Worm (Caenorhabditis elegans) whole organism, mixed stage, embryonic: ENCODE measurements around the gene fbxa-211.

Experiments used
- ces-1 ChIP-seq: fragments of 150-350 bp; optimal IDR thresholded peaks from 2 replicates; lab custom pipeline; 2014; ENCODE audit warnings: missing biosample characterization, missing genetic modification reagents, missing genetic modification characterization
- drap-1 ChIP-seq: fragments of 200-800 bp; sonication (Bioruptor generic); optimal IDR thresholded peaks from 3 replicates; lab custom pipeline; 2018; ENCODE audit warnings: mild to moderate bottlenecking, missing genetic modification characterization, missing compliant biosample characterization
- elt-3 ChIP-seq: fragments of 150-350 bp; optimal IDR thresholded peaks from 2 replicates; lab custom pipeline; 2014; ENCODE audit warnings: missing biosample characterization, missing genetic modification characterization
- lin-13 ChIP-seq: fragments of 150-350 bp; optimal IDR thresholded peaks from 2 replicates; lab custom pipeline; 2014; ENCODE audit warnings: missing biosample characterization, missing genetic modification characterization
- mab-5 ChIP-seq: fragments of 150-350 bp; optimal IDR thresholded peaks from 2 replicates; lab custom pipeline; 2014; ENCODE audit warnings: missing biosample characterization, missing genetic modification characterization
- mep-1 ChIP-seq: fragments of 150-350 bp; optimal IDR thresholded peaks from 2 replicates; lab custom pipeline; 2017; ENCODE audit warnings: missing biosample characterization, missing genetic modification reagents, missing genetic modification characterization, inconsistent platforms
- mls-2 ChIP-seq: sonication (generic microtip); optimal IDR thresholded peaks from 2 replicates; lab custom pipeline; 2016; ENCODE audit warnings: mild to moderate bottlenecking, missing genetic modification characterization, moderate library complexity, missing compliant biosample characterization
- nhr-12 ChIP-seq: fragments of 150-350 bp; optimal IDR thresholded peaks from 2 replicates; lab custom pipeline; 2014; ENCODE audit warnings: missing biosample characterization, missing genetic modification characterization
- nhr-28 ChIP-seq: fragments of 150-350 bp; optimal IDR thresholded peaks from 2 replicates; lab custom pipeline; 2014; ENCODE audit warnings: missing biosample characterization, missing genetic modification characterization
- pha-4 ChIP-seq: fragments of 150-350 bp; optimal IDR thresholded peaks from 2 replicates; lab custom pipeline; 2018; ENCODE audit warnings: missing biosample characterization, missing genetic modification reagents, missing genetic modification characterization
- unc-39 ChIP-seq: fragments of 150-350 bp; optimal IDR thresholded peaks from 2 replicates; lab custom pipeline; 2014; ENCODE audit warnings: missing biosample characterization, missing genetic modification characterization
- unc-62 ChIP-seq: fragments of 150-350 bp; optimal IDR thresholded peaks from 2 replicates; lab custom pipeline; 2014; ENCODE audit warnings: missing biosample characterization, missing genetic modification reagents, missing genetic modification characterization
- ztf-11 ChIP-seq: fragments of 150-350 bp; optimal IDR thresholded peaks from 2 replicates; lab custom pipeline; 2014; ENCODE audit warnings: missing biosample characterization, missing genetic modification characterization

DNA sequence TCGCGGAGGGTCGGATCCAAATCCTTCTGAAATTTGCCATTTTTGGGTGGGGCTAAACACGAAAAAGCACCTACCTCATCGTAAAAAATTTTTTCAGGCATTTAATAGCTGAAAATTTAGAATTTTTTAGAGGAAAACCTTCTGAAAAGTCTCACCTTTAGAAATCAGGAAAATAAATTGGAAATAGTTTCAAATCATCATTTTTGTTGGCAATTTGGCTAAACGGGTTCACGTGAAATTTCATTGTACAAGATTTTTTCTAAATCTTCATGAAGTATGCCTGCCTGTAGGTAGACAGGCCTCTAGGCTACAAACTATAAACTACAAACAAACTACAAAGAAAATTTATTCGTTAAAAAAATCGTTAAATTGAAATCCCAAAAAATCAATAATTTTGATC is 40.9 kb downstream of the fbxa-211 start, which contains the start of gene C14A6.7:
- TF ChIP-seq nhr-28: no peak
- TF ChIP-seq ces-1 (GFP tag; lab: Kevin White, UChicago): no peak
- TF ChIP-seq mab-5 (tag; lab: Kevin White, UChicago): no peak
- TF ChIP-seq nhr-12 (tag; lab: Kevin White, UChicago): no peak
- TF ChIP-seq elt-3 (tag; lab: Kevin White, UChicago): no peak
- no peak for TF ChIP-seq pha-4 (tag; lab: Kevin White, UChicago)
- no peak for TF ChIP-seq mls-2
- TF ChIP-seq ztf-11 (tag; lab: Kevin White, UChicago): no peak
- TF ChIP-seq drap-1 (GFP tag; lab: Kevin White, UChicago): no peak
- TF ChIP-seq mep-1 (tag; lab: Kevin White, UChicago): no peak
- TF ChIP-seq unc-39 (tag; lab: Kevin White, UChicago): no peak
- TF ChIP-seq unc-62 (GFP tag; lab: Kevin White, UChicago): no peak
- TF ChIP-seq lin-13 (tag; lab: Kevin White, UChicago): no peak
